Worm (Caenorhabditis elegans) whole organism, young adult: ENCODE results near the gene rip-1.
A peak's percentile ranks its signal among the peaks of the same experiment; 100 is the strongest.

ENCODE experiments used
- B0035.1 ChIP-seq: sonication (generic microtip); optimal IDR thresholded peaks from 2 replicates; lab custom pipeline; 2016; ENCODE audit warnings: missing genetic modification characterization, mild to moderate bottlenecking, missing compliant biosample characterization, missing genotype, missing genetic modification reagents
- C17E4.6 ChIP-seq: fragments of 200-800 bp; sonication (Bioruptor generic); IDR thresholded peaks from 2 replicates; pipeline ENCODE4 v1.3.6; 2022; ENCODE audit warnings: missing genetic modification reagents, missing genetic modification characterization, missing compliant biosample characterization
- F10E7.11 ChIP-seq: sonication (generic microtip); optimal IDR thresholded peaks from 2 replicates; lab custom pipeline; 2017; ENCODE audit warnings: mild to moderate bottlenecking, missing genetic modification characterization, moderate library complexity, missing compliant biosample characterization
- F23B12.7 ChIP-seq: sonication (generic microtip); optimal IDR thresholded peaks from 2 replicates; lab custom pipeline; 2017; ENCODE audit warnings: missing genetic modification characterization, mild to moderate bottlenecking, missing compliant biosample characterization, antibody characterized with exemption, moderate library complexity; ENCODE audit not compliant: insufficient read depth
- F55B11.4 ChIP-seq: sonication (generic microtip); optimal IDR thresholded peaks from 2 replicates; lab custom pipeline; 2016; ENCODE audit warnings: missing compliant biosample characterization, missing genetic modification characterization, borderline replicate concordance; ENCODE audit not compliant: insufficient read depth
- F57C9.4 ChIP-seq: sonication (generic microtip); optimal IDR thresholded peaks from 2 replicates; lab custom pipeline; 2017; ENCODE audit warnings: mild to moderate bottlenecking, missing genetic modification characterization, missing compliant biosample characterization
- T07F8.4 ChIP-seq: sonication (generic microtip); optimal IDR thresholded peaks from 2 replicates; lab custom pipeline; 2016; ENCODE audit warnings: mild to moderate bottlenecking, missing genetic modification characterization, moderate library complexity, missing compliant biosample characterization
- akir-1 ChIP-seq: fragments of 200-800 bp; sonication (Bioruptor generic); optimal IDR thresholded peaks from 2 replicates; lab custom pipeline; 2018; ENCODE audit warnings: mild to moderate bottlenecking, missing genetic modification characterization, moderate library complexity, missing compliant biosample characterization
- ama-1 ChIP-seq, 3 experiments: fragments of 150-350 bp in 1 of 3; sonication (generic microtip) in 2 of 3; optimal IDR thresholded peaks; 2 replicates each; lab custom pipeline; 2014 to 2018; ENCODE audit warnings: missing biosample characterization in 2 of 3, missing genetic modification characterization in 2 of 3, missing genetic modification reagents in 2 of 3
- aptf-2 ChIP-seq: fragments of 200-800 bp; sonication (Bioruptor generic); conservative IDR thresholded peaks from 2 replicates; pipeline ENCODE4 v1.3.6; 2022; ENCODE audit warnings: missing genetic modification reagents, missing genetic modification characterization, missing compliant biosample characterization
- atf-7 ChIP-seq: sonication (generic microtip); optimal IDR thresholded peaks from 2 replicates; lab custom pipeline; 2017; ENCODE audit warnings: mild to moderate bottlenecking, missing genetic modification characterization, missing compliant biosample characterization
- athp-1 ChIP-seq: sonication (generic microtip); optimal IDR thresholded peaks from 2 replicates; lab custom pipeline; 2017; ENCODE audit warnings: mild to moderate bottlenecking, missing genetic modification characterization, missing compliant biosample characterization
- attf-3 ChIP-seq: fragments of 200-800 bp; sonication (Bioruptor generic); conservative IDR thresholded peaks from 2 replicates; pipeline ENCODE4 v1.3.6; 2022; ENCODE audit warnings: missing genetic modification reagents, missing genetic modification characterization, missing compliant biosample characterization
- attf-5 ChIP-seq: fragments of 200-800 bp; sonication (Bioruptor generic); optimal IDR thresholded peaks from 2 replicates; lab custom pipeline; 2018; ENCODE audit warnings: mild to moderate bottlenecking, missing genetic modification characterization, missing compliant biosample characterization
- bed-2 ChIP-seq: fragments of 200-800 bp; sonication (Bioruptor generic); IDR thresholded peaks from 2 replicates; pipeline ENCODE4 v1.3.6; 2022; ENCODE audit warnings: missing genetic modification reagents, missing genetic modification characterization, missing compliant biosample characterization
- cebp-1 ChIP-seq, 2 experiments: fragments of 200-800 bp in 1 of 2; sonication (Bioruptor generic) in 1 of 2; sonication (generic microtip) in 1 of 2; IDR thresholded peaks in 1 of 2; optimal IDR thresholded peaks in 1 of 2; 2 replicates each; pipeline versions ENCODE4 v1.3.6 to Lab custom; 2017 to 2022; ENCODE audit warnings: missing compliant biosample characterization in 2 of 2, missing genetic modification characterization in 2 of 2, mild to moderate bottlenecking in 1 of 2, missing genetic modification reagents in 1 of 2, moderate library complexity in 1 of 2
- ceh-100 ChIP-seq: fragments of 200-800 bp; sonication (Bioruptor generic); IDR thresholded peaks from 2 replicates; pipeline ENCODE4 v1.3.6; 2022; ENCODE audit warnings: missing genetic modification reagents, missing genetic modification characterization, missing compliant biosample characterization
- chd-7 ChIP-seq: sonication (generic microtip); optimal IDR thresholded peaks from 2 replicates; lab custom pipeline; 2016; ENCODE audit warnings: mild to moderate bottlenecking, missing genetic modification characterization, moderate library complexity, missing compliant biosample characterization
- die-1 ChIP-seq: sonication (generic microtip); optimal IDR thresholded peaks from 2 replicates; lab custom pipeline; 2016; ENCODE audit warnings: missing genotype, mild to moderate bottlenecking, missing genetic modification characterization, missing compliant biosample characterization
- dpl-1 ChIP-seq: fragments of 150-350 bp; optimal IDR thresholded peaks from 2 replicates; lab custom pipeline; 2014; ENCODE audit warnings: missing biosample characterization, missing genetic modification reagents, missing genetic modification characterization
- hlh-26 ChIP-seq: fragments of 200-800 bp; sonication (Bioruptor generic); conservative IDR thresholded peaks from 2 replicates; pipeline ENCODE4 v1.3.6; 2022; ENCODE audit warnings: missing genetic modification reagents, missing genetic modification characterization, missing compliant biosample characterization
- hrde-1 ChIP-seq: sonication (generic microtip); optimal IDR thresholded peaks from 2 replicates; lab custom pipeline; 2016; ENCODE audit warnings: missing genetic modification characterization, mild to moderate bottlenecking, missing compliant biosample characterization, moderate library complexity, missing genotype, missing genetic modification reagents, borderline replicate concordance
- let-607 ChIP-seq, 2 experiments: fragments of 200-800 bp in 1 of 2; sonication (Bioruptor generic) in 1 of 2; sonication (generic microtip) in 1 of 2; optimal IDR thresholded peaks; 2 replicates each; lab custom pipeline; 2016 to 2018; ENCODE audit warnings: mild to moderate bottlenecking in 2 of 2, missing compliant biosample characterization in 2 of 2, missing genetic modification characterization in 2 of 2, moderate library complexity in 2 of 2, missing genotype in 1 of 2
- lin-35 ChIP-seq, 3 experiments: fragments of 150-350 bp in 2 of 3; sonication (generic microtip) in 1 of 3; optimal IDR thresholded peaks; 2 replicates each; lab custom pipeline; 2014 to 2018; ENCODE audit warnings: missing biosample characterization in 3 of 3, missing genetic modification characterization in 3 of 3, missing genetic modification reagents in 3 of 3
- lin-54 ChIP-seq: fragments of 200-800 bp; sonication (Bioruptor generic); optimal IDR thresholded peaks from 2 replicates; lab custom pipeline; 2018; ENCODE audit warnings: mild to moderate bottlenecking, missing genetic modification characterization, missing compliant biosample characterization
- lsy-27 ChIP-seq: sonication (generic microtip); optimal IDR thresholded peaks from 2 replicates; lab custom pipeline; 2017; ENCODE audit warnings: missing genetic modification characterization, mild to moderate bottlenecking, missing compliant biosample characterization, antibody characterized with exemption, missing genotype, borderline replicate concordance; ENCODE audit not compliant: insufficient read depth
- mel-28 ChIP-seq: sonication (generic microtip); optimal IDR thresholded peaks from 2 replicates; lab custom pipeline; 2016; ENCODE audit warnings: borderline replicate concordance, mild to moderate bottlenecking, missing genetic modification characterization, missing compliant biosample characterization
- nfya-2 ChIP-seq: fragments of 200-800 bp; sonication (Bioruptor generic); IDR thresholded peaks from 2 replicates; pipeline ENCODE4 v1.3.6; 2022; ENCODE audit warnings: missing genetic modification reagents, missing genetic modification characterization, missing compliant biosample characterization
- nfyb-1 ChIP-seq: fragments of 200-800 bp; sonication (Bioruptor generic); IDR thresholded peaks from 2 replicates; pipeline ENCODE4 v1.3.6; 2022; ENCODE audit warnings: missing genetic modification reagents, missing genetic modification characterization, missing compliant biosample characterization
- nhr-179 ChIP-seq: sonication (generic microtip); optimal IDR thresholded peaks from 2 replicates; lab custom pipeline; 2016; ENCODE audit warnings: mild to moderate bottlenecking, missing genetic modification characterization, missing compliant biosample characterization
- nhr-90 ChIP-seq: sonication (generic microtip); optimal IDR thresholded peaks from 2 replicates; lab custom pipeline; 2016; ENCODE audit warnings: missing genotype, mild to moderate bottlenecking, missing genetic modification characterization, missing compliant biosample characterization
- pbrm-1 ChIP-seq: fragments of 200-800 bp; sonication (Bioruptor generic); IDR thresholded peaks from 2 replicates; pipeline ENCODE4 v1.3.6; 2022; ENCODE audit warnings: missing genetic modification reagents, missing genetic modification characterization, missing compliant biosample characterization
- pha-4 ChIP-seq: fragments of 150-350 bp; sonication (generic microtip); optimal IDR thresholded peaks from 2 replicates; lab custom pipeline; 2014; ENCODE audit warnings: missing biosample characterization, missing genetic modification reagents, missing genetic modification characterization
- repo-1 ChIP-seq: sonication (generic microtip); optimal IDR thresholded peaks from 2 replicates; lab custom pipeline; 2017; ENCODE audit warnings: mild to moderate bottlenecking, missing genetic modification characterization, missing compliant biosample characterization
- sea-2 ChIP-seq: fragments of 200-800 bp; sonication (Bioruptor generic); IDR thresholded peaks from 2 replicates; pipeline ENCODE4 v1.3.6; 2022; ENCODE audit warnings: missing genetic modification characterization, missing compliant biosample characterization
- snpc-1.1 ChIP-seq: sonication (generic microtip); optimal IDR thresholded peaks from 2 replicates; lab custom pipeline; 2017; ENCODE audit warnings: missing genetic modification characterization, mild to moderate bottlenecking, missing compliant biosample characterization, antibody characterized with exemption, moderate library complexity, missing genotype, missing genetic modification reagents; ENCODE audit not compliant: insufficient read depth
- snpc-4 ChIP-seq, 5 experiments: fragments of 150-350 bp in 1 of 5; sonication (generic microtip) in 4 of 5; optimal IDR thresholded peaks; 2 replicates each; lab custom pipeline; 2014 to 2018; ENCODE audit warnings: missing genetic modification characterization in 5 of 5, missing biosample characterization in 3 of 5, antibody characterized with exemption in 2 of 5, mild to moderate bottlenecking in 2 of 5, missing compliant biosample characterization in 2 of 5, missing genotype in 2 of 5, moderate library complexity in 2 of 5, missing genetic modification reagents in 1 of 5
- tbp1 ChIP-seq: fragments of 200-800 bp; sonication (Bioruptor generic); optimal IDR thresholded peaks from 2 replicates; lab custom pipeline; 2018; ENCODE audit warnings: mild to moderate bottlenecking, missing genetic modification characterization, missing compliant biosample characterization
- tlf-1 ChIP-seq: fragments of 200-800 bp; sonication (Bioruptor generic); optimal IDR thresholded peaks from 2 replicates; lab custom pipeline; 2018; ENCODE audit warnings: mild to moderate bottlenecking, missing genetic modification characterization, missing compliant biosample characterization
- unc-130 ChIP-seq: sonication (generic microtip); optimal IDR thresholded peaks from 2 replicates; lab custom pipeline; 2016; ENCODE audit warnings: missing genetic modification reagents, missing genetic modification characterization, missing compliant biosample characterization
- zfh-2 ChIP-seq: fragments of 200-800 bp; sonication (Bioruptor generic); conservative IDR thresholded peaks from 2 replicates; pipeline ENCODE4 v1.3.6; 2022; ENCODE audit warnings: missing genetic modification reagents, missing genetic modification characterization, missing compliant biosample characterization
- ztf-22 ChIP-seq: fragments of 200-800 bp; sonication (Bioruptor generic); optimal IDR thresholded peaks from 2 replicates; lab custom pipeline; 2018; ENCODE audit warnings: mild to moderate bottlenecking, missing genetic modification characterization, moderate library complexity, missing compliant biosample characterization
- ztf-25 ChIP-seq: fragments of 200-800 bp; sonication (Bioruptor generic); IDR thresholded peaks from 2 replicates; pipeline ENCODE4 v1.3.6; 2022; ENCODE audit warnings: missing genetic modification reagents, missing genetic modification characterization, missing compliant biosample characterization
- ztf-28 ChIP-seq: fragments of 200-800 bp; sonication (Bioruptor generic); IDR thresholded peaks from 2 replicates; pipeline ENCODE4 v1.3.6; 2022; ENCODE audit warnings: missing genetic modification reagents, missing genetic modification characterization, missing compliant biosample characterization

rip-1 gene

ce11 chrIII:10216585-10217278 lies 41.8 kb downstream of the rip-1 start, which contains the start of gene cts-1 (continued):
- TF ChIP-seq lin-35 (GFP tag; optimal IDR thresholded peaks at IDR 0.05; lab: Kevin White, UChicago) (no peak), ama-1 (optimal IDR thresholded peaks at IDR 0.05; lab: Kevin White, UChicago) (no peak), ama-1 (GFP tag; optimal IDR thresholded peaks at IDR 0.05; lab: Kevin White, UChicago) (no peak), atf-7 (tag; lab: Kevin White, UChicago) (peak; percentile 80), snpc-1.1 (no peak), aptf-2 (GFP tag; lab: Robert Waterston, UW) (no peak), pbrm-1 (GFP tag; lab: Robert Waterston, UW) (no peak), F57C9.4 (no peak), zfh-2 (GFP tag; lab: Robert Waterston, UW) (no peak), B0035.1 (peak; percentile 49), snpc-4 (GFP tag; optimal IDR thresholded peaks at IDR 0.05; lab: Kevin White, UChicago) (peak; percentile 60), snpc-4 (tag; optimal IDR thresholded peaks at IDR 0.05; lab: Kevin White, UChicago) (peak in 3 of 4 experiments; percentile 57 to 62 (median 61)), bed-2 (GFP tag; lab: Robert Waterston, UW) (no peak), chd-7 (peak; percentile 37), hrde-1 (no peak), nfyb-1 (no peak), let-607 (tag; optimal IDR thresholded peaks at IDR 0.05; lab: Kevin White, UChicago) (peak; percentile 63 to 91), lsy-27 (tag; lab: Kevin White, UChicago) (no peak), sea-2 (no peak), tbp1 (peak; percentile 59), attf-5 (GFP tag; lab: Kevin White, UChicago) (peak; percentile 92), repo-1 (tag; lab: Kevin White, UChicago) (peak; percentile 6), nfya-2 (GFP tag; lab: Robert Waterston, UW) (no peak), unc-130 (GFP tag; lab: Kevin White, UChicago) (no peak), nhr-179 (no peak), T07F8.4 (tag; lab: Kevin White, UChicago) (no peak), dpl-1 (GFP tag; lab: Kevin White, UChicago) (no peak), F23B12.7 (tag; lab: Kevin White, UChicago) (peak; percentile 57), nhr-90 (tag; lab: Kevin White, UChicago) (peak; percentile 63), mel-28 (tag; lab: Kevin White, UChicago) (no peak), athp-1 (tag; lab: Kevin White, UChicago) (peak; percentile 53), tlf-1 (GFP tag; lab: Kevin White, UChicago) (peak; percentile 71), cebp-1 (GFP tag; IDR thresholded peaks at IDR 0.05; lab: Robert Waterston, UW) (no peak), cebp-1 (tag; optimal IDR thresholded peaks at IDR 0.05; lab: Kevin White, UChicago) (peak; percentile 73), die-1 (tag; lab: Kevin White, UChicago) (peak; percentile 36), ztf-25 (GFP tag; lab: Robert Waterston, UW) (no peak), akir-1 (GFP tag; lab: Kevin White, UChicago) (no peak), ztf-22 (GFP tag; lab: Kevin White, UChicago) (peak; percentile 52), ztf-28 (GFP tag; lab: Robert Waterston, UW) (no peak), F55B11.4 (no peak), hlh-26 (GFP tag; lab: Robert Waterston, UW) (no peak), attf-3 (GFP tag; lab: Robert Waterston, UW) (no peak), C17E4.6 (no peak), F10E7.11 (tag; lab: Kevin White, UChicago) (peak; percentile 32), ceh-100 (GFP tag; lab: Robert Waterston, UW) (no peak), lin-54 (GFP tag; lab: Kevin White, UChicago) (peak; percentile 57), pha-4 (tag; lab: Kevin White, UChicago) (no peak)
